Fruit fly (Drosophila melanogaster): ENCODE measurements around the gene CG42795.

DNA sequence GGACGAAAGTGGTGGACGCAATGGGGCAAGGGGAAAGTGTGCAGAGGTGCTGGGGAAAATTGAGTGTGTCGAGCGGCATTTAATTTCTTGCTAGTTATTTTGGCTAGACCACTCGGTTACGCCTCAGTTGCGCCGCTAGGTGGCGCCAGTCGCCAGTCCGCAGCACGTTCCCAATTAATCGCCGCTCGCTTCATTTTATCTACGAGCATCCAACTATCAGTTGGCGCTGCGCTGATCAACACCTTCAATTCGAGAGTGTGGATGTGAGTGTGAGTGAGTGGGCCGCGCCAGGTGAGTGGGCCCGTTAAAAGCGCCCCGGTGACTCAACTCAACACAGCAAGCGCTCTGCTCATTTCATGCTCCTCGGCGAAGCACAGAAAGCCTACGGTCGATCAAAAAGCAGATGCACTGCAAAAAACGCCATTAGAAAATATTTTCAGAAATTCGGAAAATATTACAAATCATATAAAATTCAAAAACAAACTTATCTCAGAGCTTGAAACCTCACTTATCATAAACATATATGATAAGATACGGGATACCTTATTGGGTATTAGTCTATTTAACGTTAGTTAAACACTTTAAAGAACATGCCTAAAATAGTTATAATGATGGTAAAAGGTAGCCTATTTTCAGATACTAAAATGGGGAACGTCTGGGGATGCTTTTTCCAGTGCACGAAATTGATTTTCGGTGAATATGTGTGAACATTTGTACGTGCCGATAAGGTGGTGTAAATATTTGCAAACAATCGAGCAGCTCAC lies 42.8 kb downstream of the CG42795 start:
- TF ChIP-seq cic (GFP tag; optimal IDR thresholded peaks at IDR 0.05) (peak; percentile 37), kay (GFP tag; ENCODE audit: borderline replicate concordance) (peak; percentile 59), ovo (GFP tag; optimal IDR thresholded peaks at IDR 0.05) (peak; percentile 66), Hr96 (GFP tag; optimal IDR thresholded peaks at IDR 0.05) (peak; percentile 83), pad (GFP tag; optimal IDR thresholded peaks at IDR 0.05) (peak; percentile 69), Mnt (GFP tag; optimal IDR thresholded peaks at IDR 0.05) (peak; percentile 41), CG12768 (GFP tag; optimal IDR thresholded peaks at IDR 0.05) (peak; percentile 90), bab1 (GFP tag; optimal IDR thresholded peaks at IDR 0.05) (peak; percentile 94), CG14711 (tag; optimal IDR thresholded peaks at IDR 0.05) (peak; percentile 82), CG11617 (GFP tag; optimal IDR thresholded peaks at IDR 0.05) (peak; percentile 96), Clk (GFP tag; optimal IDR thresholded peaks at IDR 0.05) (peak; percentile 70), toe (GFP tag; optimal IDR thresholded peaks at IDR 0.05) (peak; percentile 83)
